Worm (Caenorhabditis elegans) whole organism, midembryonic: ENCODE results near the gene rrc-1.

Experiments used
- T22C8.4 ChIP-seq: fragments of 200-800 bp; sonication (Bioruptor generic); IDR thresholded peaks from 2 replicates; pipeline ENCODE4 v1.3.6; 2022; ENCODE audit warnings: missing genetic modification characterization, missing compliant biosample characterization
- cog-1 ChIP-seq: sonication (generic microtip); optimal IDR thresholded peaks from 2 replicates; lab custom pipeline; 2016; ENCODE audit warnings: missing genetic modification characterization, missing compliant biosample characterization
- flt-1 ChIP-seq: fragments of 200-800 bp; sonication (Bioruptor generic); IDR thresholded peaks from 2 replicates; pipeline ENCODE4 v1.3.6; 2022; ENCODE audit warnings: missing genetic modification characterization, missing compliant biosample characterization
- klf-2 ChIP-seq: fragments of 200-800 bp; sonication (Bioruptor generic); conservative IDR thresholded peaks from 2 replicates; pipeline ENCODE4 v1.3.6; 2022; ENCODE audit warnings: missing genetic modification reagents, missing genetic modification characterization, missing compliant biosample characterization
- med-1 ChIP-seq: sonication (generic microtip); optimal IDR thresholded peaks from 2 replicates; lab custom pipeline; 2017; ENCODE audit warnings: missing genetic modification characterization, mild to moderate bottlenecking, missing compliant biosample characterization, antibody characterized with exemption, missing genetic modification reagents; ENCODE audit not compliant: insufficient read depth
- ref-1 ChIP-seq: fragments of 200-800 bp; sonication (Bioruptor generic); conservative IDR thresholded peaks from 2 replicates; pipeline ENCODE4 v1.3.6; 2022; ENCODE audit warnings: missing genetic modification reagents, missing genetic modification characterization, missing compliant biosample characterization
- tab-1 ChIP-seq: fragments of 200-800 bp; sonication (Bioruptor generic); IDR thresholded peaks from 2 replicates; pipeline ENCODE4 v1.3.6; 2022; ENCODE audit warnings: missing genetic modification characterization, missing compliant biosample characterization
- ztf-23 ChIP-seq: fragments of 200-800 bp; sonication (Bioruptor generic); IDR thresholded peaks from 2 replicates; pipeline ENCODE4 v1.3.6; 2022; ENCODE audit warnings: missing genetic modification reagents, missing genetic modification characterization, missing compliant biosample characterization
- ztf-29 ChIP-seq: fragments of 200-800 bp; sonication (Bioruptor generic); IDR thresholded peaks from 2 replicates; pipeline ENCODE4 v1.3.6; 2022; ENCODE audit warnings: missing genetic modification reagents, missing genetic modification characterization, missing compliant biosample characterization

Gene rrc-1

ce11 chrX:9831215-9831614 is at the start of gene rrc-1:
Gene rrc-1, minus strand, starts transcription at chrX:9831288.
- TF ChIP-seq med-1 (GFP tag; lab: Kevin White, UChicago), result no peak

- TF ChIP-seq ref-1 (GFP tag; lab: Robert Waterston, UW) (no peak), klf-2 (GFP tag; lab: Robert Waterston, UW) (no peak), tab-1 (GFP tag; lab: Robert Waterston, UW) (no peak), ztf-29 (GFP tag; lab: Robert Waterston, UW) (no peak), T22C8.4 (GFP tag; lab: Robert Waterston, UW) (no peak), cog-1 (no peak), ztf-23 (GFP tag; lab: Robert Waterston, UW) (no peak), flt-1 (no peak), med-1 (GFP tag; lab: Kevin White, UChicago) (no peak)
These were observed 46.0 kb upstream of the rrc-1 start, which contains the start of gene R07B1.9 for ce11 chrX:9877117-9877516. Gene R07B1.9, plus strand, starts transcription at chrX:9877417.

DNA sequence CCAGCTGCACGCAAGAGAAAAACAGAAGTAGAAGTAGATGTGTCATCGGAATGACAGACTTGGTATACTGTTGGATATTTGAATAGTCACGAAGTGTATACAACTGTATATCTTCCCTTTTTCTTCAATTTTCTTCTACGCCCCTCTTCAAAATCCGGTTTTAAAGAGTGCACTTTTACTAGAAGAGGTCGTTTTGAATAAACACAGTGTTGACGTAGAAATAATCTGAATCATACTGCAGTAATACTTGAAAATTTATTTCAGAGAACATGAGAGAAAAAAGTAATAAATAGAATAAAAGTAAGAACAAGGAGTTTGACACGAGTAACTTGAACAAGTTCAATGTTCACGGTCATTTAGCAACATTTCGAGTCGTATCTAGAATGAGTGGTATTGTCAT is 41.5 kb upstream of the rrc-1 start, which contains the start of gene R07B1.8:
Gene R07B1.8, minus strand, starts transcription at position 101 of the 400 bp plus-strand sequence.
- TF ChIP-seq ref-1 (GFP tag; lab: Robert Waterston, UW) (no peak), cog-1 (no peak)

DNA sequence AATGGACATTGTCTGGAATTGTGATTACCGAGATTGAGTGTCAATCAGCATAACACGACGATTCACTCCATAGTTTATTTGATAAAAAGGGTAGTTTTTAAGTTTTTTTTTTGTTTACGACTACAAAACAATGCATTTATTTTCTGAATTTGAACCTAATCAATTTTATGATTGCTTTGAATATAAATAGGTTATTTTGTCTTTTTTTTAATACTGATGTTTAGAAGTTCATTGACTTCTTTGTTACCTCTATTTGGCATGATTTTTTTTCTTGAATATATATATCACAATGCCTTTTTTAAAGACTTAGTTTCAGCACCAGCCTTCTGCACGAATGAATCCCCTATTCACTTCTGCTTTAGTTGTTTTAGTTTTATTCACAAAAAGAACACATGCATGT is 38.4 kb upstream of the rrc-1 start, which contains the start of gene R07B1.13:
Gene R07B1.13, plus strand, starts transcription at position 301 of the 400 bp plus-strand sequence.
- TF ChIP-seq ref-1 (GFP tag; lab: Robert Waterston, UW) (no peak), cog-1 (no peak), T22C8.4 (GFP tag; lab: Robert Waterston, UW) (no peak), tab-1 (GFP tag; lab: Robert Waterston, UW) (no peak), flt-1 (no peak), ztf-29 (GFP tag; lab: Robert Waterston, UW) (no peak), klf-2 (GFP tag; lab: Robert Waterston, UW) (no peak), med-1 (GFP tag; lab: Kevin White, UChicago) (no peak), ztf-23 (GFP tag; lab: Robert Waterston, UW) (no peak)

ce11 chrX:9868820-9869219 is 37.7 kb upstream of the rrc-1 start, which contains the start of gene R07B1.7:
Gene R07B1.7, plus strand, starts transcription at chrX:9869120.
- TF ChIP-seq flt-1 (no peak), ref-1 (GFP tag; lab: Robert Waterston, UW) (no peak), cog-1 (no peak), med-1 (GFP tag; lab: Kevin White, UChicago) (no peak), ztf-23 (GFP tag; lab: Robert Waterston, UW) (no peak), tab-1 (GFP tag; lab: Robert Waterston, UW) (no peak), klf-2 (GFP tag; lab: Robert Waterston, UW) (no peak), ztf-29 (GFP tag; lab: Robert Waterston, UW) (no peak), T22C8.4 (GFP tag; lab: Robert Waterston, UW) (no peak)

DNA sequence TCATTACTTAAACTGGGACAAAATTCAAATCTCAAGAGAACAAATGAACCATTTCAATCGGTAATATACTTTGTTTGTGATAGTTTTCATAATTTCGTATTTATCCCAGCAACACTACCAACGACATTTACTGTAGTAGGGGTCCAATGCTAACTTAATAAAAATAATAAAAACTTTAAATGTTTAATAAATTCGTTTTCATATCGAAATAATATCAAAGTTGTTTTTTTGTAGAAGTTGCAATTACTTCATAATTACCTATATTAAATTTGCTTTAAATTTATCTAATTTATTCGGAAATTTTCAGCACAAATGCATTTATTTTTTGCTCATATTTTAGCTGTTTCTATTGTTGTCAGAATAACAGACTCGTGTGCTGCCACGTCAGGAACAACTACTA is 35.3 kb upstream of the rrc-1 start, which contains the start of gene R07B1.6:
Gene R07B1.6, plus strand, starts transcription at position 301 of the 400 bp plus-strand sequence.
- TF ChIP-seq flt-1, result no peak
- no peak for TF ChIP-seq T22C8.4 (GFP tag; lab: Robert Waterston, UW)
- TF ChIP-seq med-1 (GFP tag; lab: Kevin White, UChicago), result no peak
- no peak for TF ChIP-seq ref-1 (GFP tag; lab: Robert Waterston, UW)
- TF ChIP-seq tab-1 (GFP tag; lab: Robert Waterston, UW), result no peak
- no peak for TF ChIP-seq ztf-29 (GFP tag; lab: Robert Waterston, UW)
- TF ChIP-seq ztf-23 (GFP tag; lab: Robert Waterston, UW), result no peak

- TF ChIP-seq med-1 (GFP tag; lab: Kevin White, UChicago) (no peak), tab-1 (GFP tag; lab: Robert Waterston, UW) (no peak), ref-1 (GFP tag; lab: Robert Waterston, UW) (no peak), ztf-29 (GFP tag; lab: Robert Waterston, UW) (no peak), ztf-23 (GFP tag; lab: Robert Waterston, UW) (no peak), flt-1 (no peak), cog-1 (no peak), T22C8.4 (GFP tag; lab: Robert Waterston, UW) (no peak), klf-2 (GFP tag; lab: Robert Waterston, UW) (no peak)
These were observed 32.0 kb upstream of the rrc-1 start, which contains the start of the genes gst-36 and R07B1.5 for ce11 chrX:9862916-9863624. Gene gst-36, minus strand, starts transcription at chrX:9862960. Gene R07B1.5, plus strand, starts transcription at chrX:9863580.

- TF ChIP-seq flt-1 (no peak), tab-1 (GFP tag; lab: Robert Waterston, UW) (no peak), klf-2 (GFP tag; lab: Robert Waterston, UW) (no peak), ztf-29 (GFP tag; lab: Robert Waterston, UW) (no peak), ztf-23 (GFP tag; lab: Robert Waterston, UW) (no peak), T22C8.4 (GFP tag; lab: Robert Waterston, UW) (no peak), cog-1 (no peak), ref-1 (GFP tag; lab: Robert Waterston, UW) (no peak), med-1 (GFP tag; lab: Kevin White, UChicago) (no peak)
These were observed 27.0 kb upstream of the rrc-1 start, which contains the start of gene scav-5 for ce11 chrX:9858069-9858468. Gene scav-5, plus strand, starts transcription at chrX:9858365.

ce11 chrX:9856618-9857017 is 25.5 kb upstream of the rrc-1 start, which contains the start of gene R07B1.11:
Gene R07B1.11, plus strand, starts transcription at chrX:9856918.
- TF ChIP-seq tab-1 (GFP tag; lab: Robert Waterston, UW) (no peak), flt-1 (no peak), ztf-29 (GFP tag; lab: Robert Waterston, UW) (no peak), med-1 (GFP tag; lab: Kevin White, UChicago) (no peak), ref-1 (GFP tag; lab: Robert Waterston, UW) (no peak), cog-1 (no peak), ztf-23 (GFP tag; lab: Robert Waterston, UW) (no peak), klf-2 (GFP tag; lab: Robert Waterston, UW) (no peak)
